Fruit fly (Drosophila melanogaster) whole organism, pupa: Measurements from ENCODE around the gene CG2104.
A peak's percentile ranks its signal among the peaks of the same experiment; 100 is the strongest.

Experiments
- CG12605 ChIP-seq: fragments of 200-800 bp; sonication (Bioruptor generic); IDR thresholded peaks from 2 replicates; pipeline ENCODE4 v1.3.6; 2022; ENCODE audit warnings: missing biosample characterization, missing genetic modification characterization
- CG15710 ChIP-seq: fragments of 200-800 bp; sonication (Bioruptor generic); optimal IDR thresholded peaks from 2 replicates; lab custom pipeline; 2018; ENCODE audit warnings: missing biosample characterization, mild to moderate bottlenecking, missing genetic modification characterization, moderate library complexity
- D1 ChIP-seq: fragments of 200-800 bp; sonication (Bioruptor generic); optimal IDR thresholded peaks from 2 replicates; lab custom pipeline; 2018; ENCODE audit warnings: missing biosample characterization, mild to moderate bottlenecking, missing genetic modification characterization, moderate library complexity
- Pif1A ChIP-seq: fragments of 200-800 bp; sonication (Bioruptor generic); optimal IDR thresholded peaks from 3 replicates; lab custom pipeline; 2016; ENCODE audit warnings: missing biosample characterization, missing genetic modification characterization

DNA sequence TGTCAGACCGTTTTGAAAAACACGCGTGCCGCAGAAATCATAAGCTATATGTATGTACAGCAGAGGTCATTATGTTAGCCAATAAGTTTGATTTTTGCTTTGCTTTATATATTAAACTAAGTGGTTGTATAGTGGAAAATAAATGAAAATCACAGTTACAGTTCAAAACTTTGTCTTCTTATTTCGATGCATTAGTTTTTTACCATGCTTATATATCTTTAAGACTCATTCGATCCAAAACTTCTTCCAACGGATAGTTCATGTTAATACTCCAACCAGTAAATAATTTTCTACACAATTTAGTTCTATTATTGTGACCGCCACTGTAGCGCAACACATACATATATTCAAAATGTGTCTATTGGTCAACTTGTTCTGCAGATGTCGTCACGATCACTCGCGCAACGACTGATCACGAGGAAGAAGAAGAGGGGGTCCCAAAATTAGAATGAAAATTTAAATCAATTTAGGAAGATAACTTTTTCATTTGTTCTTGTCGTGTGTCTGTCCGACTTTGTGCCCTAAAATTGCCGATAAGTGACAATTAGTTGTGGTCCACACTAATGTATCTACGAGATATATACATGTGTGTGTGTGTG lies 12.5 kb upstream of the CG2104 start:
- TF ChIP-seq Pif1A (GFP tag; lab: Kevin White, UChicago) = peak; percentile 38
- TF ChIP-seq CG15710 (tag; lab: Kevin White, UChicago) = no peak
- no peak for TF ChIP-seq CG12605 (GFP tag; lab: Robert Waterston, UW)
- no peak for TF ChIP-seq D1 (tag; lab: Kevin White, UChicago)
